Worm (Caenorhabditis elegans) whole organism, L1 larva: Measurements from ENCODE around the gene str-38.

Source experiments
- lin-13 ChIP-seq: fragments of 150-350 bp; optimal IDR thresholded peaks from 2 replicates; lab custom pipeline; 2014; ENCODE audit warnings: missing biosample characterization, missing genetic modification reagents, missing genetic modification characterization
- mdl-1 ChIP-seq, 2 experiments: fragments of 150-350 bp; optimal IDR thresholded peaks; 2 replicates each; lab custom pipeline; 2014 to 2017; ENCODE audit warnings: missing biosample characterization in 2 of 2, missing genetic modification characterization in 2 of 2, inconsistent platforms in 1 of 2
- nhr-20 ChIP-seq: sonication (generic microtip); optimal IDR thresholded peaks from 2 replicates; lab custom pipeline; 2016; ENCODE audit warnings: mild to moderate bottlenecking, missing genetic modification characterization, missing compliant biosample characterization
- unc-86 ChIP-seq: sonication (generic microtip); optimal IDR thresholded peaks from 2 replicates; lab custom pipeline; 2016; ENCODE audit warnings: missing genetic modification characterization, missing compliant biosample characterization
- zag-1 ChIP-seq: fragments of 150-350 bp; optimal IDR thresholded peaks from 2 replicates; lab custom pipeline; 2014; ENCODE audit warnings: missing biosample characterization, missing genetic modification characterization
- zip-4 ChIP-seq: fragments of 200-800 bp; sonication (Bioruptor generic); optimal IDR thresholded peaks from 2 replicates; lab custom pipeline; 2018; ENCODE audit warnings: mild to moderate bottlenecking, missing genetic modification characterization, moderate library complexity, missing compliant biosample characterization

DNA sequence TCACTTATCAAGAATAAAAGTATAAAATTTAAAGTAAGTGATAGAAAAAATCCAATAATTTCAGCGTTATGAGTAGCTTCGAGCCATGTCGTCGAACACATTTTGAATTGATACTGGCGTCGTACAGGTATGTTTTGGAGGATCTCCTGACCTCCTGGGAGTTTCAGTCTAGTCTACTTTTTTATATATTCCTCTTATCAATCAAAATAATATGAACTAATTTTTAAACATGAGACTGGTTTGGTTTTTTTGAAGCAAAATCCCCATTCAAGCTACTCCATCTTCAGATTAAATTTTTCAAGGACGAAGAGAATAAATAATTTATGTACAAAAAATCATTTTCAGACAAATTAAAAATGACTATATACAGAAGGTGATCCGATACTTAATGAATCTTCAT is 20.2 kb downstream of the str-38 start, which contains the start of gene str-101:
- TF ChIP-seq nhr-20 (tag; lab: Kevin White, UChicago) (no peak), lin-13 (GFP tag; lab: Kevin White, UChicago) (no peak), unc-86 (no peak), zip-4 (GFP tag; lab: Kevin White, UChicago) (no peak), mdl-1 (tag; optimal IDR thresholded peaks at IDR 0.05; lab: Kevin White, UChicago) (no peak), zag-1 (tag; lab: Kevin White, UChicago) (no peak)
